Fruit fly (Drosophila melanogaster): ENCODE results near the gene CG32473.

The CG32473 gene

dm6 chr3R:13313088-13313487, 10.6 kb downstream of the CG32473 start, which contains the start of gene CG44142:
CG44142 (minus strand) TSS chr3R:13313188.
- no peak for TF ChIP-seq cic (GFP tag; optimal IDR thresholded peaks at IDR 0.05)
- no peak for TF ChIP-seq CG33017 (tag; optimal IDR thresholded peaks at IDR 0.05)
- TF ChIP-seq tj (GFP tag; optimal IDR thresholded peaks at IDR 0.05): no peak
- no peak for TF ChIP-seq CG7045 (GFP tag; optimal IDR thresholded peaks at IDR 0.05)
- no peak for TF ChIP-seq CG1620 (GFP tag; optimal IDR thresholded peaks at IDR 0.05)
- TF ChIP-seq CG14711 (tag; optimal IDR thresholded peaks at IDR 0.05): no peak

dm6 chr3R:13319170-13319569, 16.7 kb downstream of the CG32473 start, which contains the start of gene CG45080:
CG45080 (minus strand) TSS chr3R:13319270.
- TF ChIP-seq pad (GFP tag; optimal IDR thresholded peaks at IDR 0.05) (no peak), ovo (GFP tag; optimal IDR thresholded peaks at IDR 0.05) (no peak), cnc (optimal IDR thresholded peaks at IDR 0.05) (no peak), bab1 (GFP tag; optimal IDR thresholded peaks at IDR 0.05) (no peak), CG33017 (tag; optimal IDR thresholded peaks at IDR 0.05) (no peak), CG12768 (GFP tag; optimal IDR thresholded peaks at IDR 0.05) (no peak), tj (GFP tag; optimal IDR thresholded peaks at IDR 0.05) (no peak)

dm6 chr3R:13319873-13320272, 17.4 kb downstream of the CG32473 start:
- TF ChIP-seq CG14711 (tag; optimal IDR thresholded peaks at IDR 0.05) (no peak), CG5204 (GFP tag; optimal IDR thresholded peaks at IDR 0.05) (no peak), cnc (optimal IDR thresholded peaks at IDR 0.05) (no peak), CG7045 (GFP tag; optimal IDR thresholded peaks at IDR 0.05) (no peak), ovo (GFP tag; optimal IDR thresholded peaks at IDR 0.05) (no peak), pad (GFP tag; optimal IDR thresholded peaks at IDR 0.05) (no peak), CG1620 (GFP tag; optimal IDR thresholded peaks at IDR 0.05) (no peak), CG12768 (GFP tag; optimal IDR thresholded peaks at IDR 0.05) (no peak)

dm6 chr3R:13333031-13333430, 30.6 kb downstream of the CG32473 start:
- no peak for TF ChIP-seq Crg-1 (GFP tag; optimal IDR thresholded peaks at IDR 0.05)
- TF ChIP-seq tj (GFP tag; optimal IDR thresholded peaks at IDR 0.05): no peak

- TF ChIP-seq tj (GFP tag; optimal IDR thresholded peaks at IDR 0.05) (no peak), cic (GFP tag; optimal IDR thresholded peaks at IDR 0.05) (no peak), cnc (optimal IDR thresholded peaks at IDR 0.05) (no peak), kay (GFP tag; ENCODE audit: borderline replicate concordance) (no peak), bab1 (GFP tag; optimal IDR thresholded peaks at IDR 0.05) (no peak), Mnt (GFP tag; optimal IDR thresholded peaks at IDR 0.05) (no peak), CG7101 (tag; optimal IDR thresholded peaks at IDR 0.05) (no peak), CG14711 (tag; optimal IDR thresholded peaks at IDR 0.05) (no peak), ovo (GFP tag; optimal IDR thresholded peaks at IDR 0.05) (no peak), Hr96 (GFP tag; optimal IDR thresholded peaks at IDR 0.05) (no peak), Clk (GFP tag; optimal IDR thresholded peaks at IDR 0.05) (no peak), CG1620 (GFP tag; optimal IDR thresholded peaks at IDR 0.05) (no peak), CG7045 (GFP tag; optimal IDR thresholded peaks at IDR 0.05) (no peak), CG12768 (GFP tag; optimal IDR thresholded peaks at IDR 0.05) (no peak), toe (GFP tag; optimal IDR thresholded peaks at IDR 0.05) (no peak), CG11617 (GFP tag; optimal IDR thresholded peaks at IDR 0.05) (no peak), CG5204 (GFP tag; optimal IDR thresholded peaks at IDR 0.05) (no peak), pad (GFP tag; optimal IDR thresholded peaks at IDR 0.05) (no peak), CG33017 (tag; optimal IDR thresholded peaks at IDR 0.05) (no peak)
Measured at dm6 chr3R:13334007-13334406, 31.6 kb downstream of the CG32473 start, which contains the start of gene PK2-R2. PK2-R2 (minus strand) TSS chr3R:13334166.

- TF ChIP-seq CG14711 (tag; optimal IDR thresholded peaks at IDR 0.05) (no peak), bab1 (GFP tag; optimal IDR thresholded peaks at IDR 0.05) (no peak), Mnt (GFP tag; optimal IDR thresholded peaks at IDR 0.05) (no peak), toe (GFP tag; optimal IDR thresholded peaks at IDR 0.05) (no peak), Crg-1 (GFP tag; optimal IDR thresholded peaks at IDR 0.05) (no peak), CG7045 (GFP tag; optimal IDR thresholded peaks at IDR 0.05) (no peak), CG12768 (GFP tag; optimal IDR thresholded peaks at IDR 0.05) (no peak), CG7101 (tag; optimal IDR thresholded peaks at IDR 0.05) (no peak), CG33017 (tag; optimal IDR thresholded peaks at IDR 0.05) (no peak), Hr96 (GFP tag; optimal IDR thresholded peaks at IDR 0.05) (no peak)
Measured at dm6 chr3R:13338030-13338429, 35.6 kb downstream of the CG32473 start, which contains the start of gene PK2-R1. PK2-R1 (plus strand) TSS chr3R:13338330.

dm6 chr3R:13353373-13353772, 50.9 kb downstream of the CG32473 start, which contains the start of gene mthl12:
mthl12 (plus strand) TSS chr3R:13353673.
- no peak for TF ChIP-seq bab1 (GFP tag; optimal IDR thresholded peaks at IDR 0.05)
- no peak for TF ChIP-seq CG11617 (GFP tag; optimal IDR thresholded peaks at IDR 0.05)
- TF ChIP-seq CG33017 (tag; optimal IDR thresholded peaks at IDR 0.05): no peak
- TF ChIP-seq CG7045 (GFP tag; optimal IDR thresholded peaks at IDR 0.05): no peak
- no peak for TF ChIP-seq toe (GFP tag; optimal IDR thresholded peaks at IDR 0.05)
- no peak for TF ChIP-seq ovo (GFP tag; optimal IDR thresholded peaks at IDR 0.05)
- no peak for TF ChIP-seq CG14711 (tag; optimal IDR thresholded peaks at IDR 0.05)
- TF ChIP-seq Clk (GFP tag; optimal IDR thresholded peaks at IDR 0.05): no peak
- no peak for TF ChIP-seq Mnt (GFP tag; optimal IDR thresholded peaks at IDR 0.05)
- TF ChIP-seq CG1620 (GFP tag; optimal IDR thresholded peaks at IDR 0.05): no peak
- TF ChIP-seq Hr96 (GFP tag; optimal IDR thresholded peaks at IDR 0.05): no peak
